Worm (Caenorhabditis elegans) whole organism, late embryonic: ENCODE measurements around the gene F11E6.6.
A peak's percentile ranks its signal among the peaks of the same experiment; 100 is the strongest.

Source experiments
- K02D7.2 ChIP-seq: sonication (generic microtip); optimal IDR thresholded peaks from 2 replicates; lab custom pipeline; 2017; ENCODE audit warnings: mild to moderate bottlenecking, missing genetic modification characterization, missing compliant biosample characterization
- T23F11.4 ChIP-seq: fragments of 200-800 bp; sonication (Bioruptor generic); optimal IDR thresholded peaks from 2 replicates; lab custom pipeline; 2018; ENCODE audit warnings: mild to moderate bottlenecking, missing genetic modification characterization, missing compliant biosample characterization
- Y22D7AL.16 ChIP-seq: sonication (generic microtip); optimal IDR thresholded peaks from 2 replicates; lab custom pipeline; 2016; ENCODE audit warnings: missing genetic modification characterization, missing compliant biosample characterization
- ahr-1 ChIP-seq: sonication (generic microtip); optimal IDR thresholded peaks from 2 replicates; lab custom pipeline; 2016; ENCODE audit warnings: missing genetic modification characterization, missing compliant biosample characterization
- ceh-14 ChIP-seq: sonication (generic microtip); optimal IDR thresholded peaks from 2 replicates; lab custom pipeline; 2016; ENCODE audit warnings: missing genotype, missing genetic modification characterization, missing compliant biosample characterization
- ceh-18 ChIP-seq: sonication (generic microtip); optimal IDR thresholded peaks from 2 replicates; lab custom pipeline; 2016; ENCODE audit warnings: missing genetic modification characterization, missing compliant biosample characterization
- ceh-34 ChIP-seq: sonication (generic microtip); optimal IDR thresholded peaks from 2 replicates; lab custom pipeline; 2016; ENCODE audit warnings: mild to moderate bottlenecking, missing genetic modification characterization, missing compliant biosample characterization
- ceh-45 ChIP-seq: fragments of 200-800 bp; sonication (Bioruptor generic); IDR thresholded peaks from 2 replicates; pipeline ENCODE4 v1.3.6; 2022; ENCODE audit warnings: missing genetic modification reagents, missing genetic modification characterization, missing compliant biosample characterization
- ceh-48 ChIP-seq: sonication (generic microtip); optimal IDR thresholded peaks from 2 replicates; lab custom pipeline; 2016; ENCODE audit warnings: missing genetic modification characterization, inconsistent platforms, missing compliant biosample characterization
- ceh-6 ChIP-seq: fragments of 200-800 bp; sonication (Bioruptor generic); optimal IDR thresholded peaks from 2 replicates; lab custom pipeline; 2018; ENCODE audit warnings: mild to moderate bottlenecking, missing genetic modification characterization, missing compliant biosample characterization
- ceh-9 ChIP-seq: sonication (generic microtip); optimal IDR thresholded peaks from 2 replicates; lab custom pipeline; 2016; ENCODE audit warnings: mild to moderate bottlenecking, missing genetic modification characterization, inconsistent platforms, missing compliant biosample characterization
- dve-1 ChIP-seq: sonication (generic microtip); optimal IDR thresholded peaks from 2 replicates; lab custom pipeline; 2017; ENCODE audit warnings: antibody characterized with exemption, mild to moderate bottlenecking, missing genetic modification characterization, missing compliant biosample characterization
- elt-2 ChIP-seq: sonication (generic microtip); optimal IDR thresholded peaks from 2 replicates; lab custom pipeline; 2016; ENCODE audit warnings: missing genetic modification reagents, missing genetic modification characterization, missing compliant biosample characterization
- elt-4 ChIP-seq: sonication (generic microtip); optimal IDR thresholded peaks from 2 replicates; lab custom pipeline; 2016; ENCODE audit warnings: missing genetic modification characterization, missing compliant biosample characterization
- eyg-1 ChIP-seq: sonication (generic microtip); optimal IDR thresholded peaks from 2 replicates; lab custom pipeline; 2016; ENCODE audit warnings: missing genotype, missing genetic modification characterization, missing compliant biosample characterization
- fkh-10 ChIP-seq: fragments of 150-350 bp; optimal IDR thresholded peaks from 2 replicates; lab custom pipeline; 2014; ENCODE audit warnings: missing biosample characterization, missing genetic modification reagents, missing genetic modification characterization
- hlh-6 ChIP-seq: sonication (generic microtip); optimal IDR thresholded peaks from 2 replicates; lab custom pipeline; 2016; ENCODE audit warnings: missing genotype, missing genetic modification characterization, missing compliant biosample characterization
- madf-2 ChIP-seq: sonication (generic microtip); optimal IDR thresholded peaks from 2 replicates; lab custom pipeline; 2017; ENCODE audit warnings: missing genetic modification characterization, missing compliant biosample characterization
- nfya-1 ChIP-seq: sonication (generic microtip); optimal IDR thresholded peaks from 2 replicates; lab custom pipeline; 2017; ENCODE audit warnings: missing genetic modification characterization, mild to moderate bottlenecking, missing compliant biosample characterization, antibody characterized with exemption, moderate library complexity
- nhr-11 ChIP-seq: fragments of 150-350 bp; optimal IDR thresholded peaks from 2 replicates; lab custom pipeline; 2014; ENCODE audit warnings: missing biosample characterization, missing genetic modification characterization
- npax-4 ChIP-seq: sonication (generic microtip); optimal IDR thresholded peaks from 2 replicates; lab custom pipeline; 2016; ENCODE audit warnings: missing genetic modification characterization, missing compliant biosample characterization
- odd-2 ChIP-seq: sonication (generic microtip); optimal IDR thresholded peaks from 2 replicates; lab custom pipeline; 2017; ENCODE audit warnings: antibody characterized with exemption, mild to moderate bottlenecking, missing genetic modification characterization, missing compliant biosample characterization
- pag-3 ChIP-seq: sonication (generic microtip); optimal IDR thresholded peaks from 2 replicates; lab custom pipeline; 2016; ENCODE audit warnings: missing compliant biosample characterization, missing genetic modification characterization, borderline replicate concordance
- pat-9 ChIP-seq: fragments of 200-800 bp; sonication (Bioruptor generic); optimal IDR thresholded peaks from 2 replicates; lab custom pipeline; 2018; ENCODE audit warnings: mild to moderate bottlenecking, missing genetic modification characterization, moderate library complexity, missing compliant biosample characterization
- pha-2 ChIP-seq: sonication (generic microtip); optimal IDR thresholded peaks from 2 replicates; lab custom pipeline; 2017; ENCODE audit warnings: mild to moderate bottlenecking, missing genetic modification characterization, missing compliant biosample characterization
- ref-2 ChIP-seq: sonication (generic microtip); optimal IDR thresholded peaks from 2 replicates; lab custom pipeline; 2016; ENCODE audit warnings: missing genetic modification characterization, missing compliant biosample characterization
- sox-2 ChIP-seq: fragments of 200-800 bp; sonication (Bioruptor generic); IDR thresholded peaks from 2 replicates; pipeline ENCODE4 v1.3.6; 2022; ENCODE audit warnings: missing genetic modification reagents, missing genetic modification characterization, missing compliant biosample characterization
- sox-4 ChIP-seq: sonication (generic microtip); optimal IDR thresholded peaks from 2 replicates; lab custom pipeline; 2017; ENCODE audit warnings: mild to moderate bottlenecking, missing genetic modification characterization, inconsistent platforms, missing compliant biosample characterization
- tbx-2 ChIP-seq: sonication (generic microtip); optimal IDR thresholded peaks from 2 replicates; lab custom pipeline; 2016; ENCODE audit warnings: missing genetic modification characterization, missing compliant biosample characterization
- tbx-7 ChIP-seq: sonication (generic microtip); optimal IDR thresholded peaks from 2 replicates; lab custom pipeline; 2016; ENCODE audit warnings: missing genotype, missing genetic modification characterization, missing compliant biosample characterization
- ttx-3 ChIP-seq: sonication (generic microtip); optimal IDR thresholded peaks from 2 replicates; lab custom pipeline; 2016; ENCODE audit warnings: missing genetic modification reagents, missing genetic modification characterization, missing compliant biosample characterization
- unc-42 ChIP-seq: sonication (generic microtip); optimal IDR thresholded peaks from 2 replicates; lab custom pipeline; 2016; ENCODE audit warnings: missing genotype, missing genetic modification characterization, missing compliant biosample characterization
- unc-55 ChIP-seq: sonication (generic microtip); optimal IDR thresholded peaks from 2 replicates; lab custom pipeline; 2017; ENCODE audit warnings: missing biosample characterization, missing genetic modification reagents, missing genetic modification characterization
- unc-86 ChIP-seq: sonication (generic microtip); optimal IDR thresholded peaks from 2 replicates; lab custom pipeline; 2016; ENCODE audit warnings: missing genetic modification characterization, missing compliant biosample characterization

Gene F11E6.6

ce11 chrIV:17467825-17468224, 2.0 kb upstream of the F11E6.6 start:
- TF ChIP-seq unc-42 (tag; lab: Kevin White, UChicago): peak; percentile 7
- no peak for TF ChIP-seq nfya-1 (tag; lab: Kevin White, UChicago)

ce11 chrIV:17467325-17467724, 1.5 kb upstream of the F11E6.6 start, which contains the start of gene elo-2:
Gene elo-2 (minus strand): TSS chrIV:17467408.
- TF ChIP-seq elt-2 (tag; lab: Kevin White, UChicago) (peak; percentile 28), unc-86 (tag; lab: Kevin White, UChicago) (no peak)

- TF ChIP-seq eyg-1 (no peak), npax-4 (tag; lab: Kevin White, UChicago) (no peak), ceh-14 (no peak), ahr-1 (tag; lab: Kevin White, UChicago) (no peak), unc-55 (no peak), pha-2 (tag; lab: Kevin White, UChicago) (no peak), sox-2 (GFP tag; lab: Robert Waterston, UW) (no peak), madf-2 (tag; lab: Kevin White, UChicago) (no peak), pat-9 (tag; lab: Kevin White, UChicago) (no peak), elt-2 (tag; lab: Kevin White, UChicago) (no peak), tbx-2 (tag; lab: Kevin White, UChicago) (no peak), ceh-18 (no peak)
Measured at ce11 chrIV:17463108-17463608, 2.6 kb downstream of the F11E6.6 start, which contains the start of gene F11E6.10. Gene F11E6.10 (minus strand): TSS chrIV:17463158.

- TF ChIP-seq tbx-7 (tag; lab: Kevin White, UChicago): no peak
- peak; percentile 2 for TF ChIP-seq tbx-2 (tag; lab: Kevin White, UChicago)
- TF ChIP-seq ceh-34 (tag; lab: Kevin White, UChicago): no peak
- TF ChIP-seq dve-1: peak; percentile 29
- no peak for TF ChIP-seq hlh-6 (tag; lab: Kevin White, UChicago)
- no peak for TF ChIP-seq pha-2 (tag; lab: Kevin White, UChicago)
Measured at ce11 chrIV:17461222-17461707, 4.5 kb downstream of the F11E6.6 start, which contains the start of gene rif-1.1. Gene rif-1.1 (minus strand): TSS chrIV:17461272.

ce11 chrIV:17453996-17454395, 11.8 kb downstream of the F11E6.6 start:
- no peak for TF ChIP-seq ceh-45 (GFP tag; lab: Robert Waterston, UW)
- TF ChIP-seq ttx-3 (tag; lab: Kevin White, UChicago): no peak
- TF ChIP-seq ref-2: no peak
- no peak for TF ChIP-seq ceh-48
- TF ChIP-seq K02D7.2 (tag; lab: Kevin White, UChicago): no peak
- no peak for TF ChIP-seq pag-3 (tag; lab: Kevin White, UChicago)
- no peak for TF ChIP-seq fkh-10
- no peak for TF ChIP-seq elt-4 (tag; lab: Kevin White, UChicago)
- TF ChIP-seq npax-4 (tag; lab: Kevin White, UChicago): no peak
- no peak for TF ChIP-seq ceh-9 (tag; lab: Kevin White, UChicago)
- no peak for TF ChIP-seq pat-9 (tag; lab: Kevin White, UChicago)

- no peak for TF ChIP-seq pat-9 (tag; lab: Kevin White, UChicago)
- TF ChIP-seq madf-2 (tag; lab: Kevin White, UChicago): no peak
- no peak for TF ChIP-seq sox-4
- TF ChIP-seq nhr-11 (tag; lab: Kevin White, UChicago): no peak
- no peak for TF ChIP-seq nfya-1 (tag; lab: Kevin White, UChicago)
- TF ChIP-seq ceh-6 (GFP tag; lab: Kevin White, UChicago): no peak
- TF ChIP-seq pag-3 (tag; lab: Kevin White, UChicago): no peak
- no peak for TF ChIP-seq ahr-1 (tag; lab: Kevin White, UChicago)
- TF ChIP-seq odd-2: no peak
- no peak for TF ChIP-seq ceh-18
- TF ChIP-seq Y22D7AL.16 (tag; lab: Kevin White, UChicago): no peak
- no peak for TF ChIP-seq T23F11.4 (GFP tag; lab: Kevin White, UChicago)
- TF ChIP-seq ceh-14: no peak
Measured at ce11 chrIV:17453200-17453599, 12.6 kb downstream of the F11E6.6 start.
